Worm (Caenorhabditis elegans): ENCODE results near the gene ZK809.9.

Gene ZK809.9

ce11 chrIV:11645354-11645753 is 19.8 kb upstream of the ZK809.9 start (continued):
- TF ChIP-seq elt-2 (tag; optimal IDR thresholded peaks at IDR 0.05) (peak; percentile 8), nhr-71 (tag; optimal IDR thresholded peaks at IDR 0.05) (peak; percentile 34), ceh-63 (GFP tag; optimal IDR thresholded peaks at IDR 0.05) (no peak)

- no peak for TF ChIP-seq efl-3 (GFP tag; optimal IDR thresholded peaks at IDR 0.05)
- no peak for TF ChIP-seq lin-13 (GFP tag; optimal IDR thresholded peaks at IDR 0.05)
- TF ChIP-seq sptf-1 (tag; optimal IDR thresholded peaks at IDR 0.05): no peak
- TF ChIP-seq lir-3 (tag; optimal IDR thresholded peaks at IDR 0.05; ENCODE audit: poor library complexity): no peak
- no peak for TF ChIP-seq grh-1 (GFP tag; IDR thresholded peaks at IDR 0.05)
- TF ChIP-seq rnt-1 (tag; optimal IDR thresholded peaks at IDR 0.05): peak; percentile 52
- no peak for TF ChIP-seq C34B4.2 (tag; optimal IDR thresholded peaks at IDR 0.05)
- peak; percentile 21 for TF ChIP-seq snu-23 (GFP tag; optimal IDR thresholded peaks at IDR 0.05)
- TF ChIP-seq unc-62 (GFP tag; optimal IDR thresholded peaks at IDR 0.05): no peak
- peak; percentile 64 for TF ChIP-seq nhr-71 (tag; optimal IDR thresholded peaks at IDR 0.05)
- no peak for TF ChIP-seq ceh-8 (GFP tag; optimal IDR thresholded peaks at IDR 0.05)
- peak; percentile 40 for TF ChIP-seq lin-14 (GFP tag; optimal IDR thresholded peaks at IDR 0.05)
- no peak for TF ChIP-seq ceh-90 (tag; optimal IDR thresholded peaks at IDR 0.05)
- peak; percentile 1 for TF ChIP-seq unc-130 (tag; optimal IDR thresholded peaks at IDR 0.05)
- TF ChIP-seq nhr-11 (tag; optimal IDR thresholded peaks at IDR 0.05): no peak
- no peak for TF ChIP-seq elt-3 (tag; optimal IDR thresholded peaks at IDR 0.05)
- TF ChIP-seq mep-1 (tag; optimal IDR thresholded peaks at IDR 0.05): no peak
- no peak for TF ChIP-seq nhr-12 (tag; optimal IDR thresholded peaks at IDR 0.05)
- TF ChIP-seq irx-1 (tag; optimal IDR thresholded peaks at IDR 0.05): no peak
- TF ChIP-seq dpl-1 (GFP tag; optimal IDR thresholded peaks at IDR 0.05): no peak
- TF ChIP-seq efl-1 (optimal IDR thresholded peaks at IDR 0.05): no peak
- no peak for TF ChIP-seq efl-1 (GFP tag; optimal IDR thresholded peaks at IDR 0.05 in 1 of 2)
- TF ChIP-seq zag-1 (tag; optimal IDR thresholded peaks at IDR 0.05): no peak
- peak; percentile 1 for TF ChIP-seq nhr-20 (tag; optimal IDR thresholded peaks at IDR 0.05)
- TF ChIP-seq egl-27 (tag; optimal IDR thresholded peaks at IDR 0.05): no peak
- TF ChIP-seq tlp-1 (tag; optimal IDR thresholded peaks at IDR 0.05): no peak
- TF ChIP-seq nhr-19 (GFP tag; conservative IDR thresholded peaks at IDR 0.05): peak; percentile 34
- peak in 1 of 2 experiments; percentile 35 for TF ChIP-seq lsy-2 (tag; optimal IDR thresholded peaks at IDR 0.05)
- TF ChIP-seq vab-15 (tag; optimal IDR thresholded peaks at IDR 0.05): no peak
- TF ChIP-seq pax-3 (tag; optimal IDR thresholded peaks at IDR 0.05): no peak
Observed at ce11 chrIV:11646908-11647307, 18.2 kb upstream of the ZK809.9 start.

- TF ChIP-seq lin-15B (tag; optimal IDR thresholded peaks at IDR 0.05) (no peak), elt-3 (tag; optimal IDR thresholded peaks at IDR 0.05) (no peak), lir-3 (tag; optimal IDR thresholded peaks at IDR 0.05; ENCODE audit: poor library complexity) (no peak), lin-14 (GFP tag; optimal IDR thresholded peaks at IDR 0.05) (peak; percentile 67), unc-130 (tag; optimal IDR thresholded peaks at IDR 0.05) (peak; percentile 6), tbx-2 (tag; optimal IDR thresholded peaks at IDR 0.05) (no peak), vab-15 (tag; optimal IDR thresholded peaks at IDR 0.05) (no peak), ceh-82 (tag; optimal IDR thresholded peaks at IDR 0.05) (no peak), C34B4.2 (tag; optimal IDR thresholded peaks at IDR 0.05) (no peak), xbp-1 (tag; optimal IDR thresholded peaks at IDR 0.05) (no peak), egl-27 (tag; optimal IDR thresholded peaks at IDR 0.05) (no peak), lsy-2 (tag; optimal IDR thresholded peaks at IDR 0.05) (peak in 1 of 2 experiments; percentile 42), nhr-90 (tag; optimal IDR thresholded peaks at IDR 0.05; ENCODE audit: poor library complexity) (no peak), ztf-11 (tag; optimal IDR thresholded peaks at IDR 0.05) (no peak), nhr-20 (tag; optimal IDR thresholded peaks at IDR 0.05) (peak; percentile 6), nhr-71 (tag; optimal IDR thresholded peaks at IDR 0.05) (peak; percentile 82), rnt-1 (tag; optimal IDR thresholded peaks at IDR 0.05) (peak; percentile 41), nhr-19 (GFP tag; conservative IDR thresholded peaks at IDR 0.05) (peak; percentile 31; the same call in 1 of the 2 replicates), pag-3 (tag; optimal IDR thresholded peaks at IDR 0.05; ENCODE audit: borderline replicate concordance, insufficient read depth) (no peak), tlp-1 (tag; optimal IDR thresholded peaks at IDR 0.05) (no peak), unc-98 (GFP tag; IDR thresholded peaks at IDR 0.05) (no peak), jun-1 (tag; optimal IDR thresholded peaks at IDR 0.05) (no peak), hlh-17 (GFP tag; optimal IDR thresholded peaks at IDR 0.05; ENCODE audit: borderline replicate concordance) (no peak), ets-5 (GFP tag; IDR thresholded peaks at IDR 0.05) (no peak), nhr-237 (tag; optimal IDR thresholded peaks at IDR 0.05) (no peak), snu-23 (GFP tag; optimal IDR thresholded peaks at IDR 0.05) (peak; percentile 33), zag-1 (tag; optimal IDR thresholded peaks at IDR 0.05) (no peak), F16B12.6 (tag; optimal IDR thresholded peaks at IDR 0.05) (no peak), grh-1 (GFP tag; IDR thresholded peaks at IDR 0.05) (no peak), lin-35 (GFP tag; optimal IDR thresholded peaks at IDR 0.05) (no peak), unc-86 (tag; optimal IDR thresholded peaks at IDR 0.05) (no peak)
Observed at ce11 chrIV:11649031-11649430, 16.1 kb upstream of the ZK809.9 start, which contains the start of gene ZK809.8. TSS of gene ZK809.8 (minus strand) at chrIV:11649064.

Measured in whole organism, L1 larva.